Fruit fly (Drosophila melanogaster) whole organism: ENCODE results near the gene CG6763.

ENCODE experiments used
- CG8478 ChIP-seq: fragments of >200 bp; optimal IDR thresholded peaks from 2 replicates; lab custom pipeline; 2018; ENCODE audit warnings: inconsistent platforms
- Dll ChIP-seq: fragments of >200 bp; optimal IDR thresholded peaks from 2 replicates; lab custom pipeline; 2017
- pan ChIP-seq: fragments of >200 bp; optimal IDR thresholded peaks from 2 replicates; lab custom pipeline; 2017
- psq ChIP-seq: fragments of >200 bp; optimal IDR thresholded peaks from 2 replicates; lab custom pipeline; 2017
- usp ChIP-seq: fragments of >200 bp; optimal IDR thresholded peaks from 2 replicates; lab custom pipeline; 2017; ENCODE audit warnings: missing biosample characterization, missing genetic modification characterization, mixed read lengths

DNA sequence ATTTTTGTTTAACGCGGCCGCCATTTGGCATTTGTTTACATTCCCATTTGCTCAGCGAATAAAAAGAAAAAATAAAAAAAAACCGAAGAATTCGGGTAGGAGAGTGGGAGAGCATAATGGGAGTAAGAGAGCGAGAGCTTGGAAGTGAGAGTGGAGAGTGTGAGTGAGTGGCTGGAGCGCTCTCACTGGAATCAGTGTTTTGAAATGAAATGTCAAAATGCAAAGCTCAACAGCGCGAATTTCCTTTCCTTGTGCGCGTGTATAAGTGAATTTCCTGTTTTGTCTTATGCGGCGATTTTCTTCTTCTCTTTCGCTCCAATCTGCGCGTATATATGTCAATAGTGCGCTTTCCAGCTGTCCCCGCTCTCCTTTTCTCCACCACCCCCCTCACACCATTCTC, 44.8 kb upstream of the CG6763 start:
- TF ChIP-seq pan: no peak
- no peak for TF ChIP-seq Dll (lab: Kevin White, UChicago)
- no peak for TF ChIP-seq CG8478 (lab: Kevin White, UChicago)
- TF ChIP-seq usp: no peak
- TF ChIP-seq psq (lab: Kevin White, UChicago): no peak
